Worm (Caenorhabditis elegans) whole organism, L1 larva: ENCODE data around the gene pqn-57.

Experiments used
- C16A3.4 ChIP-seq: fragments of 150-350 bp; optimal IDR thresholded peaks from 2 replicates; lab custom pipeline; 2014; ENCODE audit warnings: missing biosample characterization, missing genetic modification characterization
- C34B4.2 ChIP-seq: sonication (generic microtip); optimal IDR thresholded peaks from 2 replicates; lab custom pipeline; 2017; ENCODE audit warnings: mild to moderate bottlenecking, missing genetic modification characterization, missing compliant biosample characterization
- F16B12.6 ChIP-seq: fragments of 150-350 bp; optimal IDR thresholded peaks from 2 replicates; lab custom pipeline; 2014; ENCODE audit warnings: missing biosample characterization, missing genetic modification characterization
- Y116A8C.19 ChIP-seq: sonication (generic microtip); optimal IDR thresholded peaks from 2 replicates; lab custom pipeline; 2016; ENCODE audit warnings: missing compliant biosample characterization, missing genetic modification characterization, borderline replicate concordance
- aha-1 ChIP-seq: fragments of 150-350 bp; optimal IDR thresholded peaks from 2 replicates; lab custom pipeline; 2014; ENCODE audit warnings: missing biosample characterization, missing genetic modification characterization
- alr-1 ChIP-seq: fragments of 200-800 bp; sonication (Bioruptor generic); optimal IDR thresholded peaks from 2 replicates; lab custom pipeline; 2018; ENCODE audit warnings: borderline replicate concordance, mild to moderate bottlenecking, missing genetic modification characterization, missing compliant biosample characterization
- aly-2 ChIP-seq: fragments of 150-350 bp; optimal IDR thresholded peaks from 2 replicates; lab custom pipeline; 2014; ENCODE audit warnings: missing biosample characterization, missing genetic modification characterization
- ama-1 ChIP-seq: fragments of 150-350 bp; optimal IDR thresholded peaks from 2 replicates; lab custom pipeline; 2014
- blmp-1 ChIP-seq: fragments of 150-350 bp; optimal IDR thresholded peaks from 2 replicates; lab custom pipeline; 2014; ENCODE audit warnings: missing biosample characterization, missing genetic modification characterization
- ceh-63 ChIP-seq: fragments of 200-800 bp; sonication (Bioruptor generic); optimal IDR thresholded peaks from 2 replicates; lab custom pipeline; 2018; ENCODE audit warnings: mild to moderate bottlenecking, missing genetic modification characterization, missing compliant biosample characterization
- ceh-8 ChIP-seq: fragments of 200-800 bp; sonication (Bioruptor generic); optimal IDR thresholded peaks from 2 replicates; lab custom pipeline; 2018; ENCODE audit warnings: mild to moderate bottlenecking, missing genetic modification characterization, moderate library complexity, missing compliant biosample characterization
- ceh-82 ChIP-seq, 3 experiments: fragments of 150-350 bp in 1 of 3; sonication (generic microtip) in 2 of 3; optimal IDR thresholded peaks; 2 replicates each; lab custom pipeline; 2014 to 2017; ENCODE audit warnings: missing biosample characterization in 3 of 3, missing genetic modification characterization in 3 of 3
- ceh-90 ChIP-seq: sonication (generic microtip); optimal IDR thresholded peaks from 2 replicates; lab custom pipeline; 2016; ENCODE audit warnings: missing genetic modification characterization, missing compliant biosample characterization
- ces-1 ChIP-seq: fragments of 150-350 bp; optimal IDR thresholded peaks from 2 replicates; lab custom pipeline; 2014; ENCODE audit warnings: missing biosample characterization, missing genetic modification reagents, missing genetic modification characterization
- elt-2 ChIP-seq: sonication (generic microtip); optimal IDR thresholded peaks from 2 replicates; lab custom pipeline; 2016; ENCODE audit warnings: missing genetic modification characterization, mild to moderate bottlenecking, inconsistent platforms, missing compliant biosample characterization, missing genetic modification reagents
- fkh-10 ChIP-seq: sonication (generic microtip); optimal IDR thresholded peaks from 2 replicates; lab custom pipeline; 2017; ENCODE audit warnings: missing biosample characterization, missing genetic modification reagents, missing genetic modification characterization
- fkh-4 ChIP-seq: sonication (generic microtip); optimal IDR thresholded peaks from 2 replicates; lab custom pipeline; 2016; ENCODE audit warnings: missing compliant biosample characterization, missing genetic modification characterization, borderline replicate concordance
- fkh-8 ChIP-seq: sonication (generic microtip); optimal IDR thresholded peaks from 2 replicates; lab custom pipeline; 2016; ENCODE audit warnings: mild to moderate bottlenecking, missing genetic modification characterization, missing compliant biosample characterization
- hlh-4 ChIP-seq: sonication (generic microtip); optimal IDR thresholded peaks from 2 replicates; lab custom pipeline; 2016; ENCODE audit warnings: mild to moderate bottlenecking, missing genetic modification characterization, missing compliant biosample characterization
- hpl-2 ChIP-seq: fragments of 150-350 bp; optimal IDR thresholded peaks from 2 replicates; lab custom pipeline; 2014; ENCODE audit warnings: missing biosample characterization, missing genetic modification reagents, missing genetic modification characterization
- irx-1 ChIP-seq: sonication (generic microtip); optimal IDR thresholded peaks from 2 replicates; lab custom pipeline; 2016; ENCODE audit warnings: missing genetic modification characterization, missing compliant biosample characterization
- isw-1 ChIP-seq: fragments of 200-800 bp; sonication (Bioruptor generic); IDR thresholded peaks from 2 replicates; pipeline ENCODE4 v1.3.6; 2022; ENCODE audit warnings: missing genetic modification characterization, missing compliant biosample characterization
- jun-1 ChIP-seq: fragments of 150-350 bp; optimal IDR thresholded peaks from 2 replicates; lab custom pipeline; 2014; ENCODE audit warnings: missing biosample characterization, missing genetic modification reagents, missing genetic modification characterization
- lin-15B ChIP-seq: fragments of 150-350 bp; sonication (generic microtip); optimal IDR thresholded peaks from 3 replicates; lab custom pipeline; 2014; ENCODE audit warnings: missing biosample characterization, missing genetic modification characterization
- lin-35 ChIP-seq, 2 experiments: fragments of 150-350 bp; optimal IDR thresholded peaks; 2 replicates each; lab custom pipeline; 2014; ENCODE audit warnings: missing biosample characterization in 2 of 2, missing genetic modification characterization in 2 of 2, missing genetic modification reagents in 2 of 2
- lin-39 ChIP-seq: fragments of 150-350 bp; optimal IDR thresholded peaks from 2 replicates; lab custom pipeline; 2014; ENCODE audit warnings: missing biosample characterization, missing genetic modification reagents, missing genetic modification characterization
- mab-9 ChIP-seq: fragments of 200-800 bp; sonication (Bioruptor generic); IDR thresholded peaks from 2 replicates; pipeline ENCODE4 v1.3.6; 2022; ENCODE audit warnings: missing genetic modification reagents, missing genetic modification characterization, missing compliant biosample characterization
- mef-2 ChIP-seq: fragments of 150-350 bp; optimal IDR thresholded peaks from 2 replicates; lab custom pipeline; 2014; ENCODE audit warnings: missing biosample characterization, missing genetic modification characterization
- nhr-19 ChIP-seq: fragments of 200-800 bp; sonication (Bioruptor generic); conservative IDR thresholded peaks from 2 replicates; pipeline ENCODE4 v1.3.6; 2022; ENCODE audit warnings: missing genetic modification characterization, missing compliant biosample characterization
- nhr-47 ChIP-seq: sonication (generic microtip); optimal IDR thresholded peaks from 2 replicates; lab custom pipeline; 2016; ENCODE audit warnings: mild to moderate bottlenecking, missing genetic modification characterization, moderate library complexity, missing compliant biosample characterization
- nhr-76 ChIP-seq: sonication (generic microtip); optimal IDR thresholded peaks from 2 replicates; lab custom pipeline; 2017; ENCODE audit warnings: missing biosample characterization, missing genetic modification characterization
- nhr-85 ChIP-seq: sonication (generic microtip); peaks from one replicate; lab custom pipeline; 2016; ENCODE audit warnings: missing genetic modification characterization, inconsistent platforms, missing compliant biosample characterization
- nhr-90 ChIP-seq: sonication (generic microtip); optimal IDR thresholded peaks from 2 replicates; lab custom pipeline; 2016; ENCODE audit warnings: mild to moderate bottlenecking, missing genetic modification characterization, missing compliant biosample characterization; ENCODE audit not compliant: poor library complexity
- pag-3 ChIP-seq: sonication (generic microtip); optimal IDR thresholded peaks from 2 replicates; lab custom pipeline; 2017; ENCODE audit warnings: missing genetic modification characterization, mild to moderate bottlenecking, missing compliant biosample characterization, antibody characterized with exemption, borderline replicate concordance; ENCODE audit not compliant: insufficient read depth
- skn-1 ChIP-seq: fragments of 150-350 bp; optimal IDR thresholded peaks from 2 replicates; lab custom pipeline; 2014; ENCODE audit warnings: missing biosample characterization, missing genetic modification characterization
- sox-4 ChIP-seq: sonication (generic microtip); optimal IDR thresholded peaks from 2 replicates; lab custom pipeline; 2016; ENCODE audit warnings: missing genetic modification characterization, missing compliant biosample characterization
- sptf-1 ChIP-seq: fragments of 150-350 bp; optimal IDR thresholded peaks from 2 replicates; lab custom pipeline; 2014; ENCODE audit warnings: missing biosample characterization, missing genetic modification characterization
- swsn-7 ChIP-seq: sonication (generic microtip); optimal IDR thresholded peaks from 2 replicates; lab custom pipeline; 2016; ENCODE audit warnings: missing genetic modification characterization, missing compliant biosample characterization
- unc-130 ChIP-seq: fragments of 150-350 bp; optimal IDR thresholded peaks from 2 replicates; lab custom pipeline; 2017; ENCODE audit warnings: missing biosample characterization, missing genetic modification characterization, inconsistent platforms
- unc-30 ChIP-seq: sonication (generic microtip); optimal IDR thresholded peaks from 2 replicates; lab custom pipeline; 2017; ENCODE audit warnings: missing biosample characterization, missing genetic modification characterization
- unc-62 ChIP-seq: fragments of 150-350 bp; optimal IDR thresholded peaks from 2 replicates; lab custom pipeline; 2014; ENCODE audit warnings: missing biosample characterization, missing genetic modification reagents, missing genetic modification characterization
- unc-86 ChIP-seq: sonication (generic microtip); optimal IDR thresholded peaks from 2 replicates; lab custom pipeline; 2016; ENCODE audit warnings: missing genetic modification characterization, missing compliant biosample characterization
- unc-98 ChIP-seq: fragments of 200-800 bp; sonication (Bioruptor generic); IDR thresholded peaks from 2 replicates; pipeline ENCODE4 v1.3.6; 2022; ENCODE audit warnings: missing genetic modification characterization, missing compliant biosample characterization
- vab-15 ChIP-seq: sonication (generic microtip); optimal IDR thresholded peaks from 2 replicates; lab custom pipeline; 2017; ENCODE audit warnings: missing genotype, mild to moderate bottlenecking, missing genetic modification characterization, missing compliant biosample characterization
- zip-4 ChIP-seq: fragments of 200-800 bp; sonication (Bioruptor generic); optimal IDR thresholded peaks from 2 replicates; lab custom pipeline; 2018; ENCODE audit warnings: mild to moderate bottlenecking, missing genetic modification characterization, moderate library complexity, missing compliant biosample characterization

The pqn-57 gene

DNA sequence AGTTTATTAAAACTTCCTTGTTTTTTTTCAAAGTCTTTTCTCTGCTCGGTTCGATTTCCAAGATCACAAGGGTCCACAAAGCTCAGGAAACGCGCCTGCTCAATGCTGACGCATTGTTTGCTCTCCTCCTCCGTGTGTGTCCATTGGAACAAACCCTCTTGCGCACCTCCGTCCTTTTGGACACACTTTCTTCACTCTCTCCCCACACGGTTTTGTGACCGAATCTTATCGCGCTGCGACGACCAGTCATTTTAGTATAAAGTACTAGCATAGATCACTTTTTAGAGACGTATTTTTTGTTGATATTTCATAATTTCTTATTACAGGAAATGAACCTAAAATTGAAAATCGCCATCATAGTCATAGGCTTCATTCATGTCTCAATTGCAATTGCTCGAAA, 47.4 kb upstream of the pqn-57 start (continued):
- TF ChIP-seq Y116A8C.19 (tag; lab: Kevin White, UChicago) = no peak
- no peak for TF ChIP-seq ceh-90 (tag; lab: Kevin White, UChicago)
- no peak for TF ChIP-seq mef-2 (tag; lab: Kevin White, UChicago)
- TF ChIP-seq vab-15 (tag; lab: Kevin White, UChicago) = no peak
- TF ChIP-seq ceh-63 (GFP tag; lab: Kevin White, UChicago) = no peak
- no peak for TF ChIP-seq sox-4 (tag; lab: Kevin White, UChicago)
- TF ChIP-seq elt-2 (tag; lab: Kevin White, UChicago) = peak; percentile 39
- TF ChIP-seq fkh-8 (tag; lab: Kevin White, UChicago) = peak; percentile 80
- TF ChIP-seq lin-35 (GFP tag; optimal IDR thresholded peaks at IDR 0.05; lab: Kevin White, UChicago) = peak; percentile 68 to 80
- peak; percentile 33 for TF ChIP-seq unc-130 (tag; lab: Kevin White, UChicago)
- TF ChIP-seq mab-9 (GFP tag; lab: Robert Waterston, UW) = peak; percentile 59
- no peak for TF ChIP-seq unc-30 (tag; lab: Kevin White, UChicago)
- no peak for TF ChIP-seq F16B12.6 (tag; lab: Kevin White, UChicago)
- peak; percentile 67 for TF ChIP-seq jun-1 (tag; lab: Kevin White, UChicago)
- TF ChIP-seq blmp-1 (tag; lab: Kevin White, UChicago) = peak; percentile 75
- peak; percentile 13 for TF ChIP-seq skn-1 (tag; lab: Kevin White, UChicago)
- peak; percentile 83 for TF ChIP-seq swsn-7 (tag; lab: Kevin White, UChicago)
- TF ChIP-seq unc-86 (tag; lab: Kevin White, UChicago) = peak; percentile 73
- no peak for TF ChIP-seq hpl-2
- TF ChIP-seq unc-62 (GFP tag; lab: Kevin White, UChicago) = no peak
- TF ChIP-seq unc-98 (GFP tag; lab: Robert Waterston, UW) = no peak
- TF ChIP-seq ces-1 = no peak
- TF ChIP-seq irx-1 (tag; lab: Kevin White, UChicago) = peak; percentile 71
- TF ChIP-seq C16A3.4 = peak; percentile 77
- peak; percentile 60 for TF ChIP-seq fkh-10 (GFP tag; lab: Kevin White, UChicago)
- TF ChIP-seq fkh-4 (tag; lab: Kevin White, UChicago) = no peak
- peak; percentile 85 for TF ChIP-seq nhr-19 (GFP tag; lab: Robert Waterston, UW)
- no peak for TF ChIP-seq aly-2 (tag; lab: Kevin White, UChicago)
- TF ChIP-seq nhr-90 (tag; lab: Kevin White, UChicago) = peak; percentile 80
- TF ChIP-seq ama-1 (lab: Kevin White, UChicago) = no peak
- no peak for TF ChIP-seq alr-1
- TF ChIP-seq hlh-4 (tag; lab: Kevin White, UChicago) = no peak
- no peak for TF ChIP-seq nhr-76
- TF ChIP-seq lin-39 = peak; percentile 30
- TF ChIP-seq zip-4 (GFP tag; lab: Kevin White, UChicago) = peak; percentile 16
- peak; percentile 30 for TF ChIP-seq aha-1
- TF ChIP-seq C34B4.2 (tag; lab: Kevin White, UChicago) = no peak
- peak; percentile 86 for TF ChIP-seq nhr-47 (tag; lab: Kevin White, UChicago)
- peak; percentile 4 for TF ChIP-seq ceh-8 (GFP tag; lab: Kevin White, UChicago)
- peak; percentile 44 for TF ChIP-seq lin-15B (tag; lab: Kevin White, UChicago)
- TF ChIP-seq pag-3 = no peak
- no peak for TF ChIP-seq sptf-1 (tag; lab: Kevin White, UChicago)
- peak; percentile 90 for TF ChIP-seq nhr-85 (tag; lab: Kevin White, UChicago)

DNA sequence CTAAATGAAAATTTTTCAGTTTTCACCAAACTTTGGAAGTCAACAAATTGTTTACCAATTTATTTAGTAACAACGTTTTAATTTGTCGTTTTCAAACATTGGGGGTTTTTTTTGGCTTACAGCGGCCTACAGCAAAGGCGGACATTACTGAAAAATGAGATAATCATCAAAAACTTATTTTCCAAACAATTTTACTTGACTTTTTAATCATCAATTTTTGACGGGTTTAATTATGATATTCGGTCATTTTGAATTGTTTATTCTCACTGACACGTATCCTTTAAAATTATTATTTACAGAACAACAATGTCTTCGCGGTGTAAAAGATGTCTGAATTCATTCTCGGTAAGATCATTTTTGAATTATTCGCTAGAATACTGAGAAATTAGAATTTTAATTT, 46.8 kb upstream of the pqn-57 start, which contains the start of gene F40B5.2:
TSS of gene F40B5.2 (plus strand) at position 301 of the 400 bp plus-strand sequence.
- no peak for TF ChIP-seq isw-1 (GFP tag; lab: Robert Waterston, UW)
- TF ChIP-seq ces-1 = no peak
- no peak for TF ChIP-seq ceh-82 (tag; optimal IDR thresholded peaks at IDR 0.05; lab: Kevin White, UChicago)
- no peak for TF ChIP-seq fkh-10 (GFP tag; lab: Kevin White, UChicago)
- TF ChIP-seq unc-86 (tag; lab: Kevin White, UChicago) = no peak
- no peak for TF ChIP-seq elt-2 (tag; lab: Kevin White, UChicago)
